Fruit fly (Drosophila melanogaster) whole organism, embryonic: Measurements from ENCODE around the gene ebd2.

Experiments used
- CG10321 ChIP-seq: fragments of 200-800 bp; sonication (Bioruptor generic); IDR thresholded peaks from 2 replicates; pipeline ENCODE4 v1.3.6; 2022; ENCODE audit warnings: missing biosample characterization, missing genetic modification characterization
- CG11456 ChIP-seq: fragments of 200-800 bp; sonication (Bioruptor generic); IDR thresholded peaks from 3 replicates; pipeline ENCODE4 v1.3.6; 2022; ENCODE audit warnings: missing biosample characterization, missing genetic modification characterization
- CG13424 ChIP-seq: fragments of 200-800 bp; sonication (Bioruptor generic); optimal IDR thresholded peaks from 2 replicates; lab custom pipeline; 2019; ENCODE audit warnings: missing biosample characterization, mild to moderate bottlenecking, missing genetic modification characterization, moderate library complexity
- CG15696 ChIP-seq: fragments of 200-800 bp; sonication (Bioruptor generic); optimal IDR thresholded peaks from 2 replicates; lab custom pipeline; 2019; ENCODE audit warnings: missing biosample characterization, mild to moderate bottlenecking, missing genetic modification characterization, moderate library complexity
- CG1602 ChIP-seq: fragments of 200-800 bp; sonication (Bioruptor generic); optimal IDR thresholded peaks from 3 replicates; lab custom pipeline; 2016; ENCODE audit warnings: missing biosample characterization, missing genetic modification characterization
- CG18599 ChIP-seq: fragments of 200-800 bp; sonication (Bioruptor generic); optimal IDR thresholded peaks from 3 replicates; lab custom pipeline; 2017; ENCODE audit warnings: missing biosample characterization, missing genetic modification characterization, mild to moderate bottlenecking, moderate library complexity, missing genetic modification reagents
- CG2116 ChIP-seq: fragments of 200-800 bp; sonication (Bioruptor generic); optimal IDR thresholded peaks from 3 replicates; lab custom pipeline; 2018; ENCODE audit warnings: missing biosample characterization, mild to moderate bottlenecking, missing genetic modification characterization
- CG2120 ChIP-seq: fragments of 200-800 bp; sonication (Bioruptor generic); optimal IDR thresholded peaks from 3 replicates; lab custom pipeline; 2016; ENCODE audit warnings: missing biosample characterization, missing genetic modification characterization
- CG2199 ChIP-seq: fragments of 200-800 bp; sonication (Bioruptor generic); IDR thresholded peaks from 3 replicates; pipeline ENCODE4 v1.3.6; 2022; ENCODE audit warnings: missing biosample characterization, missing genetic modification characterization
- CG3163 ChIP-seq: fragments of 200-800 bp; sonication (Bioruptor generic); optimal IDR thresholded peaks from 3 replicates; lab custom pipeline; 2016; ENCODE audit warnings: missing biosample characterization, missing genetic modification characterization
- CG6254 ChIP-seq: fragments of 200-800 bp; sonication (Bioruptor generic); optimal IDR thresholded peaks from 3 replicates; lab custom pipeline; 2017; ENCODE audit warnings: mild to moderate bottlenecking, missing biosample characterization, missing genetic modification reagents, missing genetic modification characterization
- CG8388 ChIP-seq: fragments of 200-800 bp; sonication (Bioruptor generic); optimal IDR thresholded peaks from 2 replicates; lab custom pipeline; 2019; ENCODE audit warnings: missing biosample characterization, mild to moderate bottlenecking, missing genetic modification characterization, moderate library complexity
- CG8924 ChIP-seq: fragments of 200-800 bp; optimal IDR thresholded peaks from 3 replicates; lab custom pipeline; 2019; ENCODE audit warnings: missing biosample characterization, mild to moderate bottlenecking, missing genetic modification characterization, moderate library complexity
- CG9215 ChIP-seq: fragments of 200-800 bp; sonication (Bioruptor generic); IDR thresholded peaks from 2 replicates; pipeline ENCODE4 v1.3.6; 2022; ENCODE audit warnings: missing biosample characterization, missing genetic modification characterization
- D ChIP-seq, 2 experiments: fragments of 200-800 bp in 1 of 2; fragments of >200 bp in 1 of 2; sonication (Bioruptor generic) in 1 of 2; optimal IDR thresholded peaks; 2 replicates in 1 of 2; 3 replicates in 1 of 2; lab custom pipeline; 2017; ENCODE audit warnings: mild to moderate bottlenecking in 1 of 2, missing biosample characterization in 1 of 2, missing genetic modification characterization in 1 of 2, missing genetic modification reagents in 1 of 2
- Dek ChIP-seq: fragments of 200-800 bp; sonication (Bioruptor generic); optimal IDR thresholded peaks from 3 replicates; lab custom pipeline; 2019; ENCODE audit warnings: missing biosample characterization, mild to moderate bottlenecking, missing genetic modification characterization, moderate library complexity
- Dp ChIP-seq: fragments of 200-800 bp; sonication (Bioruptor generic); optimal IDR thresholded peaks from 2 replicates; lab custom pipeline; 2018; ENCODE audit warnings: missing biosample characterization, mild to moderate bottlenecking, missing genetic modification characterization, moderate library complexity
- Dref ChIP-seq: fragments of 200-800 bp; sonication (Bioruptor generic); IDR thresholded peaks from 2 replicates; pipeline ENCODE4 v1.3.6; 2022; ENCODE audit warnings: missing biosample characterization, missing genetic modification characterization
- E2f1 ChIP-seq: fragments of 200-800 bp; sonication (Bioruptor generic); IDR thresholded peaks from 2 replicates; pipeline ENCODE4 v1.3.6; 2022; ENCODE audit warnings: missing biosample characterization, missing genetic modification characterization
- Ets65A ChIP-seq: fragments of 200-800 bp; sonication (Bioruptor generic); peaks from one replicate; lab custom pipeline; 2016; ENCODE audit warnings: missing biosample characterization, missing genetic modification characterization
- Hey ChIP-seq: fragments of 200-800 bp; sonication (Bioruptor generic); optimal IDR thresholded peaks from 3 replicates; lab custom pipeline; 2018; ENCODE audit warnings: missing biosample characterization, mild to moderate bottlenecking, missing genetic modification characterization
- Lhr ChIP-seq: fragments of 200-800 bp; sonication (Bioruptor generic); optimal IDR thresholded peaks from 3 replicates; lab custom pipeline; 2017; ENCODE audit warnings: mild to moderate bottlenecking, missing biosample characterization, missing genetic modification reagents, missing genetic modification characterization
- Meics ChIP-seq: fragments of 200-800 bp; sonication (Bioruptor generic); optimal IDR thresholded peaks from 2 replicates; lab custom pipeline; 2017; ENCODE audit warnings: missing biosample characterization, mild to moderate bottlenecking, missing genetic modification characterization
- Sox102F ChIP-seq: fragments of 200-800 bp; sonication (Bioruptor generic); optimal IDR thresholded peaks from 2 replicates; lab custom pipeline; 2018; ENCODE audit warnings: missing biosample characterization, mild to moderate bottlenecking, missing genetic modification characterization, moderate library complexity
- Sry-δ ChIP-seq: fragments of 200-800 bp; sonication (Bioruptor generic); optimal IDR thresholded peaks from 2 replicates; lab custom pipeline; 2016; ENCODE audit warnings: missing biosample characterization, missing genetic modification characterization
- TFAM ChIP-seq: fragments of 200-800 bp; sonication (Bioruptor generic); optimal IDR thresholded peaks from 2 replicates; lab custom pipeline; 2017; ENCODE audit warnings: missing biosample characterization, missing genetic modification characterization, inconsistent platforms
- amos ChIP-seq: fragments of 200-800 bp; sonication (Bioruptor generic); IDR thresholded peaks from 2 replicates; pipeline ENCODE4 v1.3.6; 2022; ENCODE audit warnings: missing biosample characterization, missing genetic modification characterization; ENCODE audit not compliant: partially characterized antibody
- aop ChIP-seq: fragments of 200-800 bp; sonication (Bioruptor generic); IDR thresholded peaks from 2 replicates; pipeline ENCODE4 v1.3.6; 2022; ENCODE audit warnings: missing biosample characterization, missing genetic modification characterization
- ase ChIP-seq: fragments of 200-800 bp; sonication (Bioruptor generic); IDR thresholded peaks from 3 replicates; pipeline ENCODE4 v1.3.6; 2022; ENCODE audit warnings: missing biosample characterization, missing genetic modification characterization
- cas ChIP-seq: fragments of 200-800 bp; sonication (Bioruptor generic); IDR thresholded peaks from 2 replicates; pipeline ENCODE4 v1.3.6; 2022; ENCODE audit warnings: missing biosample characterization, missing genetic modification characterization
- corto ChIP-seq: fragments of 200-800 bp; sonication (Bioruptor generic); optimal IDR thresholded peaks from 2 replicates; lab custom pipeline; 2016; ENCODE audit warnings: missing biosample characterization, mild to moderate bottlenecking, missing genetic modification characterization, moderate library complexity
- disco-r ChIP-seq: fragments of 200-800 bp; sonication (Bioruptor generic); optimal IDR thresholded peaks from 2 replicates; lab custom pipeline; 2016; ENCODE audit warnings: missing biosample characterization, missing genetic modification characterization
- en ChIP-seq: fragments of 200-800 bp; sonication (Bioruptor generic); optimal IDR thresholded peaks from 2 replicates; lab custom pipeline; 2016; ENCODE audit warnings: missing biosample characterization, missing genetic modification characterization
- gt ChIP-seq: fragments of 200-800 bp; sonication (Bioruptor generic); IDR thresholded peaks from 2 replicates; pipeline ENCODE4 v1.3.6; 2022; ENCODE audit warnings: missing biosample characterization, missing genetic modification characterization
- ken ChIP-seq: fragments of 200-800 bp; sonication (Bioruptor generic); IDR thresholded peaks from 3 replicates; pipeline ENCODE4 v1.3.6; 2022; ENCODE audit warnings: missing biosample characterization, missing genetic modification characterization
- knrl ChIP-seq: fragments of 200-800 bp; sonication (Bioruptor generic); IDR thresholded peaks from 3 replicates; pipeline ENCODE4 v1.3.6; 2022; ENCODE audit warnings: missing biosample characterization, missing genetic modification characterization; ENCODE audit not compliant: partially characterized antibody
- nmo ChIP-seq: fragments of 200-800 bp; sonication (Bioruptor generic); optimal IDR thresholded peaks from 2 replicates; lab custom pipeline; 2018; ENCODE audit warnings: missing biosample characterization, mild to moderate bottlenecking, missing genetic modification characterization, moderate library complexity
- oc ChIP-seq: fragments of 200-800 bp; sonication (Bioruptor generic); optimal IDR thresholded peaks from 2 replicates; lab custom pipeline; 2018; ENCODE audit warnings: missing biosample characterization, mild to moderate bottlenecking, missing genetic modification characterization, moderate library complexity
- pan ChIP-seq, 4 experiments: fragments of >200 bp in 3 of 4; fragments of 200-800 bp in 1 of 4; sonication (Bioruptor generic) in 1 of 4; optimal IDR thresholded peaks in 3 of 4; IDR thresholded peaks in 1 of 4; 2 replicates each; pipeline versions ENCODE4 v1.3.6 to Lab custom; 2017 to 2022; ENCODE audit warnings: missing biosample characterization in 2 of 4, missing genetic modification characterization in 2 of 4, mixed read lengths in 1 of 4
- repo ChIP-seq: fragments of 200-800 bp; sonication (Bioruptor generic); optimal IDR thresholded peaks from 2 replicates; lab custom pipeline; 2016; ENCODE audit warnings: missing biosample characterization, missing genetic modification characterization
- row ChIP-seq: fragments of 200-800 bp; sonication (Bioruptor generic); IDR thresholded peaks from 3 replicates; pipeline ENCODE4 v1.3.6; 2022; ENCODE audit warnings: missing biosample characterization, missing genetic modification characterization
- stc ChIP-seq: fragments of 200-800 bp; sonication (Bioruptor generic); IDR thresholded peaks from 2 replicates; pipeline ENCODE4 v1.3.6; 2022; ENCODE audit warnings: missing biosample characterization, missing genetic modification characterization
- tap ChIP-seq: fragments of 200-800 bp; optimal IDR thresholded peaks from 3 replicates; lab custom pipeline; 2019; ENCODE audit warnings: missing biosample characterization, mild to moderate bottlenecking, missing genetic modification characterization, moderate library complexity
- vnd ChIP-seq: fragments of 200-800 bp; sonication (Bioruptor generic); IDR thresholded peaks from 3 replicates; pipeline ENCODE4 v1.3.6; 2022; ENCODE audit warnings: missing biosample characterization, missing genetic modification characterization; ENCODE audit not compliant: partially characterized antibody
- yki ChIP-seq: fragments of >200 bp; optimal IDR thresholded peaks from 3 replicates; lab custom pipeline; 2018

ebd2 gene

dm6 chr3L:21334999-21335631 is 14.0 kb downstream of the ebd2 start, which contains the start of gene Tsr1 (continued):
- TF ChIP-seq CG2116 (peak; percentile 68), CG1602 (GFP tag; lab: Kevin White, UChicago) (no peak), CG13424 (no peak), Lhr (GFP tag; lab: Kevin White, UChicago) (no peak), oc (tag; lab: Kevin White, UChicago) (no peak), Hey (tag; lab: Kevin White, UChicago) (no peak)

dm6 chr3L:21324724-21325123 is 24.4 kb downstream of the ebd2 start:
- TF ChIP-seq CG11456 (GFP tag; lab: Robert Waterston, UW), result 0 out of 3 replicates have a peak, but pooled peaks have one; percentile 54
- TF ChIP-seq ken, result 0 out of 3 replicates have a peak, but pooled peaks have one; percentile 6
- no peak for TF ChIP-seq yki (lab: Kevin White, UChicago)
- TF ChIP-seq Dref (GFP tag; lab: Robert Waterston, UW), result 0 out of 2 replicates have a peak, but pooled peaks have one; percentile 2
- TF ChIP-seq CG2120 (GFP tag; lab: Kevin White, UChicago), result no peak
- TF ChIP-seq CG15696 (tag; lab: Kevin White, UChicago), result no peak
- peak; percentile 50 for TF ChIP-seq Ets65A (GFP tag; lab: Kevin White, UChicago)

dm6 chr3L:21321807-21322503 is 27.1 kb downstream of the ebd2 start:
- TF ChIP-seq amos (GFP tag; lab: Robert Waterston, UW) (no peak), tap (peak; percentile 0), CG2199 (no peak), CG9215 (GFP tag; lab: Robert Waterston, UW) (no peak), CG6254 (GFP tag; lab: Kevin White, UChicago) (no peak), Sox102F (no peak), CG18599 (GFP tag; lab: Kevin White, UChicago) (peak; percentile 82), vnd (no peak), aop (GFP tag; lab: Robert Waterston, UW) (no peak), CG10321 (GFP tag; lab: Robert Waterston, UW) (no peak), stc (no peak), en (GFP tag; lab: Kevin White, UChicago) (no peak), TFAM (GFP tag; lab: Kevin White, UChicago) (no peak), CG8924 (peak; percentile 19), Dp (no peak), Meics (GFP tag; lab: Kevin White, UChicago) (peak; percentile 69), gt (GFP tag; lab: Robert Waterston, UW) (no peak), CG3163 (GFP tag; lab: Kevin White, UChicago) (no peak), CG8388 (no peak), row (GFP tag; lab: Robert Waterston, UW) (peak; percentile 48; the same call in 2 of the 3 replicates), E2f1 (GFP tag; lab: Robert Waterston, UW) (no peak), cas (GFP tag; lab: Robert Waterston, UW) (no peak), ase (GFP tag; lab: Robert Waterston, UW) (0 out of 3 replicates have a peak, but pooled peaks have one; percentile 27), pan (optimal IDR thresholded peaks at IDR 0.05; lab: Kevin White, UChicago) (no peak), pan (GFP tag; optimal IDR thresholded peaks at IDR 0.05 in 1 of 2, IDR thresholded peaks at IDR 0.05 in 1 of 2) (no peak), corto (GFP tag; lab: Kevin White, UChicago) (no peak), repo (GFP tag; lab: Kevin White, UChicago) (no peak), knrl (GFP tag; lab: Robert Waterston, UW) (no peak), Sry-δ (no peak), disco-r (GFP tag; lab: Kevin White, UChicago) (no peak), Dek (tag; lab: Kevin White, UChicago) (peak; percentile 44), nmo (GFP tag; lab: Kevin White, UChicago) (no peak), D (optimal IDR thresholded peaks at IDR 0.05; lab: Kevin White, UChicago) (no peak), D (GFP tag; optimal IDR thresholded peaks at IDR 0.05; lab: Kevin White, UChicago) (no peak)
